Fruit fly (Drosophila melanogaster): Measurements from ENCODE around the gene Schip1.

Schip1 gene

dm6 chr2L:10356508-10356907 is 25.6 kb upstream of the Schip1 start, which contains the start of the genes CtsL4 and ClpP:
CtsL4 (minus strand) TSS chr2L:10356597.
ClpP (plus strand) TSS chr2L:10356795.
- TF ChIP-seq Abd-B (GFP tag; optimal IDR thresholded peaks at IDR 0.05) (no peak), woc (GFP tag; optimal IDR thresholded peaks at IDR 0.05) (peak; percentile 66)

DNA sequence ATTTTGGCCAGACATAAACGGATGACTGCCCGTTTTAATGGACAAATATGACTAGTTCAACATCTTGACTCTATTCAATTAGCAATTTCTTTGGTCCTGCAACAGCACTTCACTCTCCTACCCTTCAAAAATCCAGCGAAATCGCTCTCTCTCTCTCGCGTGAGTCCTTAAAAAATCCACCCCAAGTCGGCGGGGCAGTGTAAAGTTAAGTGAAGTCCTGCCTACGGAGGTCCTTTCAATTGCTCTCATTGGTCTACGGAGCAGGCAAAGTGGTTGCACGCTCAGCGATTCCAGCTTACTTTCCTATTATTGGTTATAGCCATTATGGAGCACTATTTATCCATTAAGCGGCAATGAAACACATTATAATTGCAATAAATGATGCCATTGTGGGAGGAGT is 23.0 kb upstream of the Schip1 start, which contains the start of gene CG34367:
CG34367 (minus strand) TSS at position 35 of the 400 bp plus-strand sequence.
- TF ChIP-seq ey (GFP tag; optimal IDR thresholded peaks at IDR 0.05), result no peak
- no peak for TF ChIP-seq Dif (GFP tag; optimal IDR thresholded peaks at IDR 0.05; ENCODE audit: partially characterized antibody)
- TF ChIP-seq GATAd (GFP tag; optimal IDR thresholded peaks at IDR 0.05), result no peak
- no peak for TF ChIP-seq dsf (GFP tag; optimal IDR thresholded peaks at IDR 0.05; ENCODE audit: borderline replicate concordance)
- TF ChIP-seq CG9705 (GFP tag; optimal IDR thresholded peaks at IDR 0.05), result no peak
- TF ChIP-seq Myc (optimal IDR thresholded peaks at IDR 0.05), result no peak
- no peak for TF ChIP-seq br (GFP tag; optimal IDR thresholded peaks at IDR 0.05)
- no peak for TF ChIP-seq sv (GFP tag; optimal IDR thresholded peaks at IDR 0.05)
- TF ChIP-seq sage (GFP tag; optimal IDR thresholded peaks at IDR 0.05), result no peak
- TF ChIP-seq brk (GFP tag; optimal IDR thresholded peaks at IDR 0.05), result no peak
- TF ChIP-seq Hr83 (GFP tag; optimal IDR thresholded peaks at IDR 0.05; ENCODE audit: poor library complexity, severe bottlenecking), result no peak
- TF ChIP-seq pan (optimal IDR thresholded peaks at IDR 0.05), result no peak
- no peak for TF ChIP-seq CrebA (GFP tag; optimal IDR thresholded peaks at IDR 0.05; ENCODE audit: borderline replicate concordance)
- no peak for TF ChIP-seq dmrt93B (GFP tag; optimal IDR thresholded peaks at IDR 0.05)

DNA sequence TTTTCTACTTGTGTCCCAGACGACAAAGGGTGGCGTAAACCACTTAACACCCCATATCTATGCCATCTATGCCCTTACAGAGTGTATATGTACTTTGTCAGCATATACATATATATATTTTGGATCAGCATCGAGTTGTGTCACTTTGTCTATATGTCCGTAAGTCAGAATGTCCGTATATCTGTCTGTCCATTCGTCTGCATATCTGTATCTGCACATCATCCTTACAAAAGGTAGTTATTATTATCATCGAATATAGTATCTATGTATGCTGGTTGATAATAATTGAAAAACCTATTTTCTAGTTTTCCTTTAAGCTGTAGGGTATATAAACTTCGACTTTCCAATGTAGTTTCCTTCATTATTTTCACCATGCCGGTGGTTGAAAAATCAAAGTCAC is 20.2 kb upstream of the Schip1 start:
- TF ChIP-seq brk (GFP tag; optimal IDR thresholded peaks at IDR 0.05) (no peak), ey (GFP tag; optimal IDR thresholded peaks at IDR 0.05) (no peak), tai (GFP tag; optimal IDR thresholded peaks at IDR 0.05) (no peak), Vsx2 (GFP tag; optimal IDR thresholded peaks at IDR 0.05; ENCODE audit: partially characterized antibody) (no peak), dsf (GFP tag; optimal IDR thresholded peaks at IDR 0.05; ENCODE audit: borderline replicate concordance) (no peak), CrebA (GFP tag; optimal IDR thresholded peaks at IDR 0.05; ENCODE audit: borderline replicate concordance) (no peak), lola (GFP tag; optimal IDR thresholded peaks at IDR 0.05) (no peak), rgr (GFP tag; optimal IDR thresholded peaks at IDR 0.05) (no peak), CG9705 (GFP tag; optimal IDR thresholded peaks at IDR 0.05) (no peak), CG32264 (GFP tag; optimal IDR thresholded peaks at IDR 0.05) (no peak), br (GFP tag; optimal IDR thresholded peaks at IDR 0.05) (no peak), Abd-B (GFP tag; optimal IDR thresholded peaks at IDR 0.05) (no peak), N (GFP tag; optimal IDR thresholded peaks at IDR 0.05) (no peak), HLH106 (tag; optimal IDR thresholded peaks at IDR 0.05) (no peak), foxo (GFP tag; optimal IDR thresholded peaks at IDR 0.05) (no peak), OdsH (GFP tag; optimal IDR thresholded peaks at IDR 0.05) (no peak)

- no peak for TF ChIP-seq ey (GFP tag; optimal IDR thresholded peaks at IDR 0.05)
- no peak for TF ChIP-seq OdsH (GFP tag; optimal IDR thresholded peaks at IDR 0.05)
- no peak for TF ChIP-seq Jra (GFP tag; optimal IDR thresholded peaks at IDR 0.05)
- TF ChIP-seq h (GFP tag; optimal IDR thresholded peaks at IDR 0.05), result no peak
- TF ChIP-seq sage (GFP tag; optimal IDR thresholded peaks at IDR 0.05), result no peak
- no peak for TF ChIP-seq woc (GFP tag; optimal IDR thresholded peaks at IDR 0.05)
- TF ChIP-seq usp (GFP tag; optimal IDR thresholded peaks at IDR 0.05), result no peak
- no peak for TF ChIP-seq Hr78 (GFP tag; optimal IDR thresholded peaks at IDR 0.05)
Observed at dm6 chr2L:10344029-10344606, 13.2 kb upstream of the Schip1 start, which contains the start of gene Frmd5. Frmd5 (plus strand) TSS chr2L:10344442.

- TF ChIP-seq N (GFP tag; optimal IDR thresholded peaks at IDR 0.05) (no peak), tai (GFP tag; optimal IDR thresholded peaks at IDR 0.05) (no peak), Rel (GFP tag; optimal IDR thresholded peaks at IDR 0.05) (no peak), Rel (tag; optimal IDR thresholded peaks at IDR 0.05) (no peak), dl (GFP tag; optimal IDR thresholded peaks at IDR 0.05; ENCODE audit: insufficient read depth in 1 of 2, partially characterized antibody in 2 of 2) (no peak), Dif (GFP tag; optimal IDR thresholded peaks at IDR 0.05; ENCODE audit: partially characterized antibody) (no peak), h (GFP tag; optimal IDR thresholded peaks at IDR 0.05) (peak; percentile 24), CrebA (GFP tag; optimal IDR thresholded peaks at IDR 0.05; ENCODE audit: borderline replicate concordance) (no peak), woc (GFP tag; optimal IDR thresholded peaks at IDR 0.05) (no peak), brk (GFP tag; optimal IDR thresholded peaks at IDR 0.05) (peak; percentile 18), GATAd (GFP tag; optimal IDR thresholded peaks at IDR 0.05) (no peak), Abd-B (GFP tag; optimal IDR thresholded peaks at IDR 0.05) (no peak), br (GFP tag; optimal IDR thresholded peaks at IDR 0.05) (no peak), lola (GFP tag; optimal IDR thresholded peaks at IDR 0.05) (no peak), pan (optimal IDR thresholded peaks at IDR 0.05) (no peak), fru (GFP tag; optimal IDR thresholded peaks at IDR 0.05) (peak; percentile 10), dmrt93B (GFP tag; optimal IDR thresholded peaks at IDR 0.05) (no peak), usp (GFP tag; optimal IDR thresholded peaks at IDR 0.05) (no peak), foxo (GFP tag; optimal IDR thresholded peaks at IDR 0.05) (no peak), Hnf4 (GFP tag; optimal IDR thresholded peaks at IDR 0.05) (peak; percentile 10), Hr83 (GFP tag; optimal IDR thresholded peaks at IDR 0.05; ENCODE audit: poor library complexity, severe bottlenecking) (no peak), sage (GFP tag; optimal IDR thresholded peaks at IDR 0.05) (no peak), Dfd (GFP tag; optimal IDR thresholded peaks at IDR 0.05) (no peak)
Observed at dm6 chr2L:10342471-10342870, 11.6 kb upstream of the Schip1 start, which contains the start of gene Sps2. Sps2 (plus strand) TSS chr2L:10342594.
